Fruit fly (Drosophila melanogaster) S2 (cell line): Measurements from ENCODE around the gene Qsox2.

Experiments
- CG8478 ChIP-seq: fragments of >200 bp; optimal IDR thresholded peaks from 2 replicates; lab custom pipeline; 2018
- CTCF ChIP-seq, 2 experiments: fragments of >200 bp; optimal IDR thresholded peaks; 2 replicates each; lab custom pipeline; 2018

DNA sequence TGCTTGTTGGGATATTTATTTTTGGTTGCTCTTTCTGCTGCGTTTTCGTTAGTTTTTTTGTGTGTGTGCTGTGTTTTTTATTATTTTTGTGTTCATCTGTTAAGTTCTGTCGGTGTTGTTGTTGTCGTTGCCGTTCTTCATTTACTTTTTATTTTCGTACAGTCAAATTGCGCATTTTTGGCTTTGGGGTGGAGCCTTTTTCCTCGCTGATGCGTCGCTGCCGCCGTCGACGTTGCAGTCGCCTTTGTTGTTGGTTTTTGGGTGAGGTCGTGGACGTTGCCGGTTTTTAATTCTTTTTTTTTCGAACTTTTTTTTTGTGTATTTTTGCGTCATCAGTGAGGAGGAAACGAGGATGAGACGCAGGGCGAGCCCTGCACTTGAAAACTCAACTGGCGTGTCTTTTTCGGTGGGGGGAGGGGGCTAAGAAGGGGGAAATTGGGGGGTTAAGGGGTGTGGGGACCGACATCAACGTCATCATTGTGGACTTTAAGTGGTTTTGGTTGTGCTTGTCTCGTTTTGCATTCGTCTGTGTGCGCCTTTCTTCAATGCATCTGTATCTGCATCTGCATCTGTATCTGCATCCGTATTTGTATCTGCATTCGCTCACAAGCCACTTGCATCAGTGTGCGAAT, 25.0 kb downstream of the Qsox2 start:
- TF ChIP-seq CG8478 (lab: Kevin White, UChicago) (no peak), CTCF (optimal IDR thresholded peaks at IDR 0.05; lab: Kevin White, UChicago) (no peak)
